Worm (Caenorhabditis elegans): ENCODE measurements around the gene C53A3.1.

Gene C53A3.1

ce11 chrV:5790497-5791280 lies 30.7 kb upstream of the C53A3.1 start, which contains the start of the genes nhr-142 and F44E7.9:
Gene nhr-142 (minus strand): TSS chrV:5790553.
Gene F44E7.9 (plus strand): TSS chrV:5791230.
- TF ChIP-seq sdz-12 (GFP tag; optimal IDR thresholded peaks at IDR 0.05), result no peak
- TF ChIP-seq ceh-20 (GFP tag; IDR thresholded peaks at IDR 0.05), result peak; percentile 78
- peak; percentile 59 for TF ChIP-seq hlh-30 (tag; optimal IDR thresholded peaks at IDR 0.05; ENCODE audit: insufficient read depth)
- TF ChIP-seq spr-3 (GFP tag; optimal IDR thresholded peaks at IDR 0.05), result peak; percentile 70
- TF ChIP-seq tag-97 (GFP tag; IDR thresholded peaks at IDR 0.05), result no peak
- TF ChIP-seq arid-1 (GFP tag; conservative IDR thresholded peaks at IDR 0.05), result peak; percentile 76
- TF ChIP-seq lin-29 (GFP tag; IDR thresholded peaks at IDR 0.05), result 0 out of 2 replicates have a peak, but pooled peaks have one; percentile 52
- TF ChIP-seq cey-2 (tag; optimal IDR thresholded peaks at IDR 0.05; ENCODE audit: borderline replicate concordance, insufficient read depth), result no peak
- TF ChIP-seq jun-1 (tag; optimal IDR thresholded peaks at IDR 0.05), result peak; percentile 21
- no peak for TF ChIP-seq mdt-29 (GFP tag; IDR thresholded peaks at IDR 0.05)
- TF ChIP-seq snpc-4 (tag; optimal IDR thresholded peaks at IDR 0.05), result no peak
- TF ChIP-seq R02D3.7 (tag; optimal IDR thresholded peaks at IDR 0.05), result no peak
- no peak for TF ChIP-seq F10B5.3 (tag; optimal IDR thresholded peaks at IDR 0.05)
- no peak for TF ChIP-seq zip-11 (GFP tag; IDR thresholded peaks at IDR 0.05)
- peak; percentile 47; the same call in 1 of the 2 replicates for TF ChIP-seq Y48G9A.11 (GFP tag; IDR thresholded peaks at IDR 0.05)
- no peak for TF ChIP-seq madf-5 (GFP tag; IDR thresholded peaks at IDR 0.05)
- TF ChIP-seq daf-8 (GFP tag; IDR thresholded peaks at IDR 0.05), result no peak
- peak; percentile 92 for TF ChIP-seq nhr-102 (tag; optimal IDR thresholded peaks at IDR 0.05)
- peak; percentile 77 for TF ChIP-seq dmd-6 (GFP tag; IDR thresholded peaks at IDR 0.05)
- peak; percentile 83 for TF ChIP-seq dpl-1 (GFP tag; optimal IDR thresholded peaks at IDR 0.05)
- TF ChIP-seq lin-39 (tag; optimal IDR thresholded peaks at IDR 0.05), result no peak
- 0 out of 2 replicates have a peak, but pooled peaks have one; percentile 31 for TF ChIP-seq mxl-2 (GFP tag; conservative IDR thresholded peaks at IDR 0.05)
- TF ChIP-seq pqm-1 (tag; optimal IDR thresholded peaks at IDR 0.05), result peak; percentile 16
- peak; percentile 83 for TF ChIP-seq T20F7.1 (GFP tag; optimal IDR thresholded peaks at IDR 0.05)
- no peak for TF ChIP-seq nhr-111 (GFP tag; optimal IDR thresholded peaks at IDR 0.05)
- peak; percentile 67 for TF ChIP-seq ctbp-1 (GFP tag; IDR thresholded peaks at IDR 0.05)
- no peak for TF ChIP-seq Y5F2A.4 (GFP tag; optimal IDR thresholded peaks at IDR 0.05)
- TF ChIP-seq spr-1 (tag; optimal IDR thresholded peaks at IDR 0.05), result peak; percentile 83
- no peak for TF ChIP-seq lin-15B (tag; optimal IDR thresholded peaks at IDR 0.05)
- TF ChIP-seq mep-1 (tag; optimal IDR thresholded peaks at IDR 0.05), result peak; percentile 95
- no peak for TF ChIP-seq ceh-32 (tag; optimal IDR thresholded peaks at IDR 0.05; ENCODE audit: poor library complexity)
- TF ChIP-seq rbr-2 (tag; optimal IDR thresholded peaks at IDR 0.05), result peak; percentile 89
- TF ChIP-seq ceh-62 (tag; optimal IDR thresholded peaks at IDR 0.05), result no peak
- TF ChIP-seq nhr-76 (tag; optimal IDR thresholded peaks at IDR 0.05), result no peak
- no peak for TF ChIP-seq zag-1 (tag; optimal IDR thresholded peaks at IDR 0.05)
- no peak for TF ChIP-seq aly-2 (tag; optimal IDR thresholded peaks at IDR 0.05)
- TF ChIP-seq gei-8 (GFP tag; optimal IDR thresholded peaks at IDR 0.05), result no peak
- TF ChIP-seq F44E2.7 (GFP tag; IDR thresholded peaks at IDR 0.05), result no peak
- TF ChIP-seq nhr-77 (tag; optimal IDR thresholded peaks at IDR 0.05), result peak; percentile 84
- peak; percentile 91 for TF ChIP-seq nhr-6 (tag; optimal IDR thresholded peaks at IDR 0.05)
- TF ChIP-seq nhr-10 (tag; optimal IDR thresholded peaks at IDR 0.05), result no peak
- TF ChIP-seq ces-1 (GFP tag; optimal IDR thresholded peaks at IDR 0.05), result no peak
- TF ChIP-seq unc-62 (GFP tag; optimal IDR thresholded peaks at IDR 0.05 in 1 of 2), result no peak
- no peak for TF ChIP-seq unc-62 (tag; optimal IDR thresholded peaks at IDR 0.05)
- TF ChIP-seq lir-3 (tag; optimal IDR thresholded peaks at IDR 0.05), result peak; percentile 2
- TF ChIP-seq snpc-1.2 (GFP tag; IDR thresholded peaks at IDR 0.05), result peak; percentile 66
- TF ChIP-seq Y105C5A.15 (GFP tag; IDR thresholded peaks at IDR 0.05), result no peak
- TF ChIP-seq attf-4 (tag; optimal IDR thresholded peaks at IDR 0.05), result no peak
- TF ChIP-seq ZK337.2 (GFP tag; IDR thresholded peaks at IDR 0.05), result peak; percentile 39; the same call in 1 of the 2 replicates
- TF ChIP-seq nhr-237 (tag; optimal IDR thresholded peaks at IDR 0.05), result no peak
- TF ChIP-seq daf-19 (GFP tag; conservative IDR thresholded peaks at IDR 0.05), result no peak
